Worm (Caenorhabditis elegans) whole organism, midembryonic: ENCODE measurements around the gene cpt-4.

ENCODE experiments used
- T22C8.4 ChIP-seq: fragments of 200-800 bp; sonication (Bioruptor generic); IDR thresholded peaks from 2 replicates; pipeline ENCODE4 v1.3.6; 2022; ENCODE audit warnings: missing genetic modification characterization, missing compliant biosample characterization
- cog-1 ChIP-seq: sonication (generic microtip); optimal IDR thresholded peaks from 2 replicates; lab custom pipeline; 2016; ENCODE audit warnings: missing genetic modification characterization, missing compliant biosample characterization
- flt-1 ChIP-seq: fragments of 200-800 bp; sonication (Bioruptor generic); IDR thresholded peaks from 2 replicates; pipeline ENCODE4 v1.3.6; 2022; ENCODE audit warnings: missing genetic modification characterization, missing compliant biosample characterization
- klf-2 ChIP-seq: fragments of 200-800 bp; sonication (Bioruptor generic); conservative IDR thresholded peaks from 2 replicates; pipeline ENCODE4 v1.3.6; 2022; ENCODE audit warnings: missing genetic modification reagents, missing genetic modification characterization, missing compliant biosample characterization
- med-1 ChIP-seq: sonication (generic microtip); optimal IDR thresholded peaks from 2 replicates; lab custom pipeline; 2017; ENCODE audit warnings: missing genetic modification characterization, mild to moderate bottlenecking, missing compliant biosample characterization, antibody characterized with exemption, missing genetic modification reagents; ENCODE audit not compliant: insufficient read depth
- ref-1 ChIP-seq: fragments of 200-800 bp; sonication (Bioruptor generic); conservative IDR thresholded peaks from 2 replicates; pipeline ENCODE4 v1.3.6; 2022; ENCODE audit warnings: missing genetic modification reagents, missing genetic modification characterization, missing compliant biosample characterization
- tab-1 ChIP-seq: fragments of 200-800 bp; sonication (Bioruptor generic); IDR thresholded peaks from 2 replicates; pipeline ENCODE4 v1.3.6; 2022; ENCODE audit warnings: missing genetic modification characterization, missing compliant biosample characterization
- ztf-23 ChIP-seq: fragments of 200-800 bp; sonication (Bioruptor generic); IDR thresholded peaks from 2 replicates; pipeline ENCODE4 v1.3.6; 2022; ENCODE audit warnings: missing genetic modification reagents, missing genetic modification characterization, missing compliant biosample characterization
- ztf-29 ChIP-seq: fragments of 200-800 bp; sonication (Bioruptor generic); IDR thresholded peaks from 2 replicates; pipeline ENCODE4 v1.3.6; 2022; ENCODE audit warnings: missing genetic modification reagents, missing genetic modification characterization, missing compliant biosample characterization

- TF ChIP-seq flt-1 (GFP tag; lab: Robert Waterston, UW) (no peak), cog-1 (tag; lab: Kevin White, UChicago) (no peak), ztf-29 (GFP tag; lab: Robert Waterston, UW) (no peak), tab-1 (GFP tag; lab: Robert Waterston, UW) (no peak), ref-1 (GFP tag; lab: Robert Waterston, UW) (no peak), T22C8.4 (GFP tag; lab: Robert Waterston, UW) (no peak), med-1 (no peak), ztf-23 (GFP tag; lab: Robert Waterston, UW) (no peak), klf-2 (no peak)
Observed at ce11 chrV:5046103-5046502, 18.6 kb upstream of the cpt-4 start, which contains the start of gene exc-14.
